Worm (Caenorhabditis elegans): ENCODE data around the gene acl-9.
A peak's percentile ranks its signal among the peaks of the same experiment; 100 is the strongest.

Gene acl-9

ce11 chrV:6414469-6414868 lies 38.6 kb upstream of the acl-9 start:
- TF ChIP-seq F13H6.1 (tag; optimal IDR thresholded peaks at IDR 0.05) (no peak), ztf-11 (tag; optimal IDR thresholded peaks at IDR 0.05) (no peak), snpc-4 (tag; optimal IDR thresholded peaks at IDR 0.05) (no peak), fos-1 (tag; optimal IDR thresholded peaks at IDR 0.05) (peak; percentile 26), unc-62 (GFP tag; optimal IDR thresholded peaks at IDR 0.05) (no peak), nhr-25 (tag; optimal IDR thresholded peaks at IDR 0.05) (no peak)

- TF ChIP-seq elt-1 (tag; optimal IDR thresholded peaks at IDR 0.05) (no peak), nhr-129 (tag; optimal IDR thresholded peaks at IDR 0.05) (no peak), ztf-11 (tag; optimal IDR thresholded peaks at IDR 0.05) (no peak), sem-4 (tag; optimal IDR thresholded peaks at IDR 0.05) (no peak), nhr-11 (tag; optimal IDR thresholded peaks at IDR 0.05) (no peak), ceh-82 (tag; optimal IDR thresholded peaks at IDR 0.05) (no peak), lin-13 (GFP tag; optimal IDR thresholded peaks at IDR 0.05) (no peak), zag-1 (tag; optimal IDR thresholded peaks at IDR 0.05) (no peak)
Measured at ce11 chrV:6414985-6415384, 38.0 kb upstream of the acl-9 start, which contains the start of gene cht-6. cht-6 (plus strand) TSS chrV:6414993.

DNA sequence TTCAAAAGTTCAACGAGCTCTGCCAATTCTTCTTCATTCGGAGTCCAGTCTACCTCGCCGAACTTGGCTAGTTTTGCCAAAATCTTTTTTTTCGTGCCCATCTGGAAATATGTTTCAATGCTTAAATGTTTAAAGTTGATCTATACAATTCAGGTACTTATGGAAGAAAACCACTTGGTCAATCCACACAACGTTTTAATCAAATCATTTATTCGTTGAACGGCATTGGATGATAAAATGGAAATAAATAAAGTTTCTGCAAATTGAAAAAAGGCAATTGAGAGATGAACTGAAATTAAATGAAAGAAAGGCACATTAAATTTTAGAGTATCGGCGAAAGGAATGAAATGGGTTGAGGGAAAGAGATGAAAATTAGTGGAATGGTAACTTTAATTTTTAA lies 29.0 kb upstream of the acl-9 start, which contains the start of gene urb-1:
Gene urb-1, minus strand, starts transcription at position 101 of the 400 bp plus-strand sequence.
- TF ChIP-seq ceh-82 (tag; optimal IDR thresholded peaks at IDR 0.05) (no peak), nhr-129 (tag; optimal IDR thresholded peaks at IDR 0.05) (no peak), sem-4 (tag; optimal IDR thresholded peaks at IDR 0.05) (no peak), ztf-11 (tag; optimal IDR thresholded peaks at IDR 0.05) (no peak), fos-1 (tag; optimal IDR thresholded peaks at IDR 0.05) (no peak), ztf-1 (GFP tag; conservative IDR thresholded peaks at IDR 0.05) (no peak), elt-3 (tag; optimal IDR thresholded peaks at IDR 0.05) (no peak), mbf-1 (tag; optimal IDR thresholded peaks at IDR 0.05) (no peak), Y55F3AM.14 (GFP tag; optimal IDR thresholded peaks at IDR 0.05) (no peak), blmp-1 (tag; optimal IDR thresholded peaks at IDR 0.05; ENCODE audit: insufficient read depth) (no peak), unc-39 (tag; optimal IDR thresholded peaks at IDR 0.05) (no peak), C34F6.9 (tag; optimal IDR thresholded peaks at IDR 0.05) (no peak), snpc-4 (tag; optimal IDR thresholded peaks at IDR 0.05) (no peak), dmd-4 (tag; optimal IDR thresholded peaks at IDR 0.05) (no peak), peb-1 (tag; optimal IDR thresholded peaks at IDR 0.05) (no peak), ama-1 (optimal IDR thresholded peaks at IDR 0.05) (no peak), skn-1 (tag; optimal IDR thresholded peaks at IDR 0.05) (no peak)

DNA sequence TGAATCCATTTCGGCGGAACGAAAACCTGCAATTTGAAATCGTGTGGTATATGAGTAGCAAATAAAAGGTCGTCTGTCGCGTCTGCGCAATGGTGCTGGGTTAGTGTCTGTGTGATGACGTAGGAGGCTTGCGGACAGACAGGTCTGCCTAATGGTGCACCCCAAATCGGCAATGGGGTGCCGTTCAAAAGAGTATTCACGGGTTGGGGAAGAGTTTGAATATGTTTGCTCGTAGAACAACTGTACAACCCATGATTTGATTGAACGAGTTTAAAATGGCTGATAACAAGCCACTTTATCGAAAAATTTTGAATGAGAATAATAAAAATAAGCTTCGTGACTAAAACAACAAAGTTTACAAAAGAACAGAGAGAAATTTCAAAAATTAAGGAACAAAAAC lies 27.1 kb upstream of the acl-9 start, which contains the start of gene T05H4.11:
Gene T05H4.11, minus strand, starts transcription at position 335 of the 400 bp plus-strand sequence.
- TF ChIP-seq R02D3.7 (tag; optimal IDR thresholded peaks at IDR 0.05) (no peak), crh-2 (tag; optimal IDR thresholded peaks at IDR 0.05) (peak; percentile 4), zag-1 (tag; optimal IDR thresholded peaks at IDR 0.05) (no peak), sma-3 (GFP tag; optimal IDR thresholded peaks at IDR 0.05) (peak; percentile 44), lin-13 (GFP tag; optimal IDR thresholded peaks at IDR 0.05) (no peak), ama-1 (optimal IDR thresholded peaks at IDR 0.05) (peak; percentile 24), F13H6.1 (tag; optimal IDR thresholded peaks at IDR 0.05) (peak; percentile 8), gmeb-1 (tag; optimal IDR thresholded peaks at IDR 0.05) (peak; percentile 26), lsy-2 (tag; optimal IDR thresholded peaks at IDR 0.05) (peak in 1 of 2 experiments; percentile 4)

DNA sequence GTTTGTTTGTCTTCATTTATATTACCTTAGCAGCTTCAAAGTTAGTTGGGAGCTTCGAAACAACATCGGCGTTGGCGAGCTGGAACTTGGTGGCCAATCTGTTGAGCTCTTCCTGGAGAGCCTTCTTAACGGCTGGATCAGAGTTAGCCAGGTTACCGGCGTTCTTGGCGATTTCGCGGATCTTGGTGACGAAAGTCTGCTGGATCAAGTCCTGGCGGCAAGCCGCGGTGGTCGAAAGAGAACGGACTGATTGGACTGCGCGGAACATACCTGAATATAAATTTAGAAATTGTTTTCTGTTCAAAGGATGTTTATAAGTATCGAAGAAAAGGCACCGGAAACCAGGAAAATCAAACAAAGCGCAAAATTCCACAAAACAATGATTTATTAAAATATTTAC lies 26.2 kb upstream of the acl-9 start, which contains the start of gene atp-4:
Gene atp-4, minus strand, starts transcription at position 270 of the 400 bp plus-strand sequence.
- no peak for TF ChIP-seq elt-3 (tag; optimal IDR thresholded peaks at IDR 0.05)
- peak; percentile 11 for TF ChIP-seq Y55F3AM.14 (GFP tag; optimal IDR thresholded peaks at IDR 0.05)

DNA sequence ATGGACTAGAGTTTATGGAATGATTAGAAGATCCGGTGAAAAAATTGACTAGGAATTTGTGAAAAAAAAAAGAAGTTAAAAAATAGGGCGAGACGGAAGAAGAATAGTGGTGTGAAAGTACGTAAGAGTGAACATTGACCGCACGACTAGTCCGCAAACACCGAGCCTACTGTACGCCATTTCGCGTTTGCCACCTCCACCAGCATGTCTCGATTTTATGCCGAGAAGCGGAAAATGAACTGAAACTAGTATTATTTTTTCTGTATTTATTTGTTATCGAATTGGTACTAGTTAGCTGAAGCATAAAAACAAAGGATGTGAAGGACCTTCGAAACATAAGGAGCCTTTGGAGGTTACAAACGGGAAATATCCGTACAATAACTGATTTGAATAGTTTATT lies 25.6 kb upstream of the acl-9 start:
- TF ChIP-seq lin-11 (tag; optimal IDR thresholded peaks at IDR 0.05) (no peak), egl-27 (tag; optimal IDR thresholded peaks at IDR 0.05) (no peak), unc-55 (GFP tag; optimal IDR thresholded peaks at IDR 0.05) (peak; percentile 58), nhr-11 (tag; optimal IDR thresholded peaks at IDR 0.05) (no peak), nhr-23 (tag; optimal IDR thresholded peaks at IDR 0.05) (no peak), unc-39 (tag; optimal IDR thresholded peaks at IDR 0.05) (no peak), crh-2 (tag; optimal IDR thresholded peaks at IDR 0.05) (peak; percentile 53), fos-1 (tag; optimal IDR thresholded peaks at IDR 0.05) (peak; percentile 32), blmp-1 (tag; optimal IDR thresholded peaks at IDR 0.05; ENCODE audit: insufficient read depth) (no peak), F13H6.1 (tag; optimal IDR thresholded peaks at IDR 0.05) (peak; percentile 65), nhr-12 (tag; optimal IDR thresholded peaks at IDR 0.05) (no peak), elt-3 (tag; optimal IDR thresholded peaks at IDR 0.05) (no peak), ztf-11 (tag; optimal IDR thresholded peaks at IDR 0.05) (no peak), skn-1 (tag; optimal IDR thresholded peaks at IDR 0.05) (no peak), ceh-82 (tag; optimal IDR thresholded peaks at IDR 0.05) (no peak), aly-2 (tag; optimal IDR thresholded peaks at IDR 0.05) (no peak), nhr-6 (tag; optimal IDR thresholded peaks at IDR 0.05) (peak; percentile 4), sem-4 (tag; optimal IDR thresholded peaks at IDR 0.05) (peak; percentile 20), snpc-4 (tag; optimal IDR thresholded peaks at IDR 0.05) (no peak), nhr-10 (tag; optimal IDR thresholded peaks at IDR 0.05) (no peak), lin-39 (tag; optimal IDR thresholded peaks at IDR 0.05) (no peak), unc-62 (GFP tag; optimal IDR thresholded peaks at IDR 0.05) (no peak), mbf-1 (tag; optimal IDR thresholded peaks at IDR 0.05) (no peak), ama-1 (optimal IDR thresholded peaks at IDR 0.05) (no peak), mab-5 (tag; optimal IDR thresholded peaks at IDR 0.05) (no peak), nhr-25 (tag; optimal IDR thresholded peaks at IDR 0.05) (peak; percentile 45), ztf-1 (GFP tag; conservative IDR thresholded peaks at IDR 0.05) (no peak), R02D3.7 (tag; optimal IDR thresholded peaks at IDR 0.05) (no peak), nhr-237 (tag; optimal IDR thresholded peaks at IDR 0.05) (no peak), C34F6.9 (tag; optimal IDR thresholded peaks at IDR 0.05) (peak; percentile 57)

Data from whole organism, L2 larva.